Fruit fly (Drosophila melanogaster) whole organism, embryonic: ENCODE results near the gene CG14618.

ENCODE experiments used
- Adf1 ChIP-seq: fragments of 200-800 bp; sonication (Bioruptor generic); IDR thresholded peaks from 2 replicates; pipeline ENCODE4 v1.3.6; 2022; ENCODE audit warnings: missing biosample characterization, missing genetic modification characterization
- Awh ChIP-seq: fragments of 200-800 bp; sonication (Bioruptor generic); IDR thresholded peaks from 2 replicates; pipeline ENCODE4, ENCODE4 v1.3.6; 2022; ENCODE audit warnings: missing biosample characterization, missing genetic modification characterization
- CG10321 ChIP-seq: fragments of 200-800 bp; sonication (Bioruptor generic); IDR thresholded peaks from 2 replicates; pipeline ENCODE4 v1.3.6; 2022; ENCODE audit warnings: missing biosample characterization, missing genetic modification characterization
- CG10543 ChIP-seq: fragments of 200-800 bp; sonication (Bioruptor generic); optimal IDR thresholded peaks from 3 replicates; lab custom pipeline; 2017; ENCODE audit warnings: missing biosample characterization, mild to moderate bottlenecking, missing genetic modification characterization, moderate library complexity
- CG12769 ChIP-seq: fragments of 200-800 bp; sonication (Bioruptor generic); optimal IDR thresholded peaks from 2 replicates; lab custom pipeline; 2019; ENCODE audit warnings: missing biosample characterization, mild to moderate bottlenecking, missing genetic modification characterization, moderate library complexity
- CG13296 ChIP-seq: fragments of 200-800 bp; sonication (Bioruptor generic); optimal IDR thresholded peaks from 3 replicates; lab custom pipeline; 2018; ENCODE audit warnings: missing biosample characterization, mild to moderate bottlenecking, missing genetic modification characterization
- CG13894 ChIP-seq: fragments of 200-800 bp; sonication (Bioruptor generic); optimal IDR thresholded peaks from 3 replicates; lab custom pipeline; 2018; ENCODE audit warnings: missing biosample characterization, mild to moderate bottlenecking, missing genetic modification characterization, moderate library complexity
- CG14441 ChIP-seq: fragments of 200-800 bp; sonication (Bioruptor generic); IDR thresholded peaks from 2 replicates; pipeline ENCODE4 v1.3.6; 2022; ENCODE audit warnings: missing biosample characterization, missing genetic modification characterization
- CG18599 ChIP-seq: fragments of 200-800 bp; sonication (Bioruptor generic); optimal IDR thresholded peaks from 3 replicates; lab custom pipeline; 2017; ENCODE audit warnings: missing biosample characterization, missing genetic modification characterization, mild to moderate bottlenecking, moderate library complexity, missing genetic modification reagents
- CG2199 ChIP-seq: fragments of 200-800 bp; sonication (Bioruptor generic); IDR thresholded peaks from 3 replicates; pipeline ENCODE4 v1.3.6; 2022; ENCODE audit warnings: missing biosample characterization, missing genetic modification characterization
- CG34376 ChIP-seq: fragments of 200-800 bp; sonication (Bioruptor generic); optimal IDR thresholded peaks from 2 replicates; lab custom pipeline; 2018; ENCODE audit warnings: missing biosample characterization, mild to moderate bottlenecking, missing genetic modification characterization
- CG7928 ChIP-seq: fragments of 200-800 bp; sonication (Bioruptor generic); optimal IDR thresholded peaks from 2 replicates; lab custom pipeline; 2017; ENCODE audit warnings: missing biosample characterization, mild to moderate bottlenecking, missing genetic modification characterization
- CG9797 ChIP-seq: fragments of 200-800 bp; sonication (Bioruptor generic); optimal IDR thresholded peaks from 3 replicates; lab custom pipeline; 2018; ENCODE audit warnings: missing biosample characterization, mild to moderate bottlenecking, missing genetic modification characterization
- CG9876 ChIP-seq: fragments of 200-800 bp; sonication (Bioruptor generic); optimal IDR thresholded peaks from 2 replicates; lab custom pipeline; 2016; ENCODE audit warnings: missing biosample characterization, missing genetic modification characterization
- Deaf1 ChIP-seq: fragments of 200-800 bp; optimal IDR thresholded peaks from 3 replicates; lab custom pipeline; 2019; ENCODE audit warnings: missing biosample characterization, mild to moderate bottlenecking, missing genetic modification characterization, moderate library complexity
- Eip74EF ChIP-seq, 2 experiments: fragments of 200-800 bp in 1 of 2; fragments of >200 bp in 1 of 2; sonication (Bioruptor generic) in 1 of 2; optimal IDR thresholded peaks; 2 replicates each; lab custom pipeline; 2017 to 2019; ENCODE audit warnings: missing biosample characterization in 2 of 2, missing genetic modification characterization in 2 of 2, mild to moderate bottlenecking in 1 of 2, moderate library complexity in 1 of 2
- GATAe ChIP-seq: fragments of 200-800 bp; sonication (Bioruptor generic); conservative IDR thresholded peaks from 2 replicates; pipeline ENCODE4 v1.3.6; 2022; ENCODE audit warnings: missing biosample characterization, missing genetic modification characterization
- HmgZ ChIP-seq: fragments of 200-800 bp; sonication (Bioruptor generic); optimal IDR thresholded peaks from 2 replicates; lab custom pipeline; 2018; ENCODE audit warnings: missing biosample characterization, mild to moderate bottlenecking, missing genetic modification characterization
- Myb ChIP-seq: fragments of 200-800 bp; sonication (Bioruptor generic); optimal IDR thresholded peaks from 2 replicates; lab custom pipeline; 2016; ENCODE audit warnings: missing biosample characterization, missing genetic modification characterization
- Pdp1 ChIP-seq, 2 experiments: fragments of 200-800 bp; sonication (Bioruptor generic); optimal IDR thresholded peaks; 3 replicates each; lab custom pipeline; 2016; ENCODE audit warnings: missing biosample characterization in 2 of 2, missing genetic modification characterization in 2 of 2, mild to moderate bottlenecking in 1 of 2, moderate library complexity in 1 of 2
- Rfx ChIP-seq: fragments of 200-800 bp; sonication (Bioruptor generic); IDR thresholded peaks from 2 replicates; pipeline ENCODE4 v1.3.6; 2022; ENCODE audit warnings: missing biosample characterization, missing genetic modification characterization
- Stat92E ChIP-seq, 3 experiments: fragments of >200 bp in 2 of 3; fragments of 200-800 bp in 1 of 3; sonication (Bioruptor generic) in 1 of 3; optimal IDR thresholded peaks; 2 replicates each; lab custom pipeline; 2017 to 2019; ENCODE audit warnings: missing biosample characterization in 3 of 3, missing genetic modification characterization in 3 of 3, mild to moderate bottlenecking in 1 of 3, moderate library complexity in 1 of 3
- Trl ChIP-seq, 3 experiments: fragments of >200 bp in 2 of 3; fragments of 200-800 bp in 1 of 3; sonication (Bioruptor generic) in 1 of 3; optimal IDR thresholded peaks; 2 replicates in 1 of 3; 3 replicates in 2 of 3; lab custom pipeline; 2016 to 2017; ENCODE audit warnings: missing biosample characterization in 1 of 3, missing genetic modification characterization in 1 of 3
- Xrp1 ChIP-seq: fragments of 200-800 bp; sonication (Bioruptor generic); IDR thresholded peaks from 2 replicates; pipeline ENCODE4 v1.3.6; 2022; ENCODE audit warnings: missing biosample characterization, missing genetic modification characterization
- amos ChIP-seq: fragments of 200-800 bp; sonication (Bioruptor generic); IDR thresholded peaks from 2 replicates; pipeline ENCODE4 v1.3.6; 2022; ENCODE audit warnings: missing biosample characterization, missing genetic modification characterization; ENCODE audit not compliant: partially characterized antibody
- chinmo ChIP-seq: fragments of 200-800 bp; sonication (Bioruptor generic); IDR thresholded peaks from 4 replicates; pipeline ENCODE4 v1.3.6; 2022; ENCODE audit warnings: missing biosample characterization, missing genetic modification characterization; ENCODE audit not compliant: partially characterized antibody
- danr ChIP-seq: fragments of 200-800 bp; sonication (Bioruptor generic); IDR thresholded peaks from 2 replicates; pipeline ENCODE4 v1.3.6; 2022; ENCODE audit warnings: missing biosample characterization, missing genetic modification characterization
- exex ChIP-seq: fragments of 200-800 bp; sonication (Bioruptor generic); optimal IDR thresholded peaks from 4 replicates; lab custom pipeline; 2018; ENCODE audit warnings: missing biosample characterization, mild to moderate bottlenecking, missing genetic modification characterization, moderate library complexity
- grau ChIP-seq: fragments of 200-800 bp; optimal IDR thresholded peaks from 3 replicates; lab custom pipeline; 2019; ENCODE audit warnings: missing biosample characterization, mild to moderate bottlenecking, missing genetic modification characterization, moderate library complexity
- grn ChIP-seq: fragments of 200-800 bp; sonication (Bioruptor generic); optimal IDR thresholded peaks from 3 replicates; lab custom pipeline; 2017; ENCODE audit warnings: missing biosample characterization, missing genetic modification characterization
- mirr ChIP-seq: fragments of 200-800 bp; sonication (Bioruptor generic); optimal IDR thresholded peaks from 3 replicates; lab custom pipeline; 2018; ENCODE audit warnings: missing biosample characterization, mild to moderate bottlenecking, missing genetic modification characterization
- pzg ChIP-seq: fragments of 200-800 bp; sonication (Bioruptor generic); optimal IDR thresholded peaks from 3 replicates; lab custom pipeline; 2018; ENCODE audit warnings: missing biosample characterization, mild to moderate bottlenecking, missing genetic modification characterization, moderate library complexity
- shn ChIP-seq: fragments of 200-800 bp; sonication (Bioruptor generic); optimal IDR thresholded peaks from 3 replicates; lab custom pipeline; 2016; ENCODE audit warnings: missing biosample characterization, missing genetic modification characterization
- slbo ChIP-seq: fragments of 200-800 bp; sonication (Bioruptor generic); IDR thresholded peaks from 2 replicates; pipeline ENCODE4 v1.3.6; 2022; ENCODE audit warnings: missing biosample characterization, missing genetic modification characterization
- sug ChIP-seq: fragments of 200-800 bp; optimal IDR thresholded peaks from 2 replicates; lab custom pipeline; 2019; ENCODE audit warnings: missing biosample characterization, mild to moderate bottlenecking, missing genetic modification characterization, moderate library complexity
- tll ChIP-seq, 2 experiments: fragments of 200-800 bp in 1 of 2; fragments of >200 bp in 1 of 2; sonication (Bioruptor generic) in 1 of 2; optimal IDR thresholded peaks; 2 replicates each; lab custom pipeline; 2017 to 2019; ENCODE audit warnings: missing biosample characterization in 2 of 2, missing genetic modification characterization in 2 of 2, mild to moderate bottlenecking in 1 of 2, moderate library complexity in 1 of 2

CG14618 gene

dm6 chrX:22487667-22488593, 14.4 kb downstream of the CG14618 start (continued):
- peak; percentile 21 to 77 for TF ChIP-seq Trl (optimal IDR thresholded peaks at IDR 0.05; lab: Kevin White, UChicago)
- TF ChIP-seq Trl (GFP tag; optimal IDR thresholded peaks at IDR 0.05; lab: Kevin White, UChicago): no peak
- TF ChIP-seq danr (GFP tag; lab: Robert Waterston, UW): no peak
- TF ChIP-seq CG9876 (GFP tag; lab: Kevin White, UChicago): no peak
- TF ChIP-seq CG10543 (GFP tag; lab: Kevin White, UChicago): peak; percentile 19
- TF ChIP-seq shn (GFP tag; lab: Kevin White, UChicago): no peak
- TF ChIP-seq CG9797 (GFP tag; lab: Kevin White, UChicago): no peak
- no peak for TF ChIP-seq CG7928 (GFP tag; lab: Kevin White, UChicago)
- no peak for TF ChIP-seq CG10321
- TF ChIP-seq Myb: peak; percentile 1
- peak; percentile 44 for TF ChIP-seq grau (tag; lab: Kevin White, UChicago)
- no peak for TF ChIP-seq HmgZ
- TF ChIP-seq CG13296 (GFP tag; lab: Kevin White, UChicago): no peak
- TF ChIP-seq Rfx: peak; percentile 73
- no peak for TF ChIP-seq pzg (GFP tag; lab: Kevin White, UChicago)
- no peak for TF ChIP-seq Awh

dm6 chrX:22490584-22490983, 17.1 kb downstream of the CG14618 start:
- no peak for TF ChIP-seq Adf1 (GFP tag; lab: Robert Waterston, UW)
- peak; percentile 55 for TF ChIP-seq mirr (GFP tag; lab: Kevin White, UChicago)
- TF ChIP-seq CG13894: peak; percentile 94
- TF ChIP-seq tll (GFP tag; optimal IDR thresholded peaks at IDR 0.05; lab: Kevin White, UChicago): no peak
- TF ChIP-seq CG14441 (GFP tag; lab: Robert Waterston, UW): no peak
- no peak for TF ChIP-seq Eip74EF (GFP tag; optimal IDR thresholded peaks at IDR 0.05; lab: Kevin White, UChicago)
- peak; percentile 89 for TF ChIP-seq CG2199 (GFP tag; lab: Robert Waterston, UW)
- peak; percentile 71 for TF ChIP-seq CG34376 (GFP tag; lab: Kevin White, UChicago)
- TF ChIP-seq chinmo (GFP tag; lab: Robert Waterston, UW): 0 out of 4 replicates have a peak, but pooled peaks have one; percentile 43
- TF ChIP-seq amos (GFP tag; lab: Robert Waterston, UW): peak; percentile 18; the same call in 1 of the 2 replicates
- peak; percentile 35 for TF ChIP-seq CG12769 (tag; lab: Kevin White, UChicago)
- no peak for TF ChIP-seq slbo
- peak; percentile 36 for TF ChIP-seq CG10543 (GFP tag; lab: Kevin White, UChicago)
- TF ChIP-seq CG18599 (GFP tag; lab: Kevin White, UChicago): no peak
- peak; percentile 66 for TF ChIP-seq grn (GFP tag; lab: Kevin White, UChicago)
- 0 out of 2 replicates have a peak, but pooled peaks have one; percentile 4 for TF ChIP-seq Xrp1 (GFP tag; lab: Robert Waterston, UW)
- TF ChIP-seq Deaf1 (tag; lab: Kevin White, UChicago): peak; percentile 71
- peak; percentile 39; the same call in 1 of the 2 replicates for TF ChIP-seq GATAe (GFP tag; lab: Robert Waterston, UW)
- TF ChIP-seq Stat92E (GFP tag; optimal IDR thresholded peaks at IDR 0.05; lab: Kevin White, UChicago): peak in 1 of 3 experiments; percentile 8
- peak; percentile 19 for TF ChIP-seq exex
- peak; percentile 55 for TF ChIP-seq sug (tag; lab: Kevin White, UChicago)
- TF ChIP-seq Pdp1 (GFP tag; optimal IDR thresholded peaks at IDR 0.05; lab: Kevin White, UChicago): peak in 1 of 2 experiments; percentile 16
